Fruit fly (Drosophila melanogaster): ENCODE measurements around the gene GstD10.

DNA sequence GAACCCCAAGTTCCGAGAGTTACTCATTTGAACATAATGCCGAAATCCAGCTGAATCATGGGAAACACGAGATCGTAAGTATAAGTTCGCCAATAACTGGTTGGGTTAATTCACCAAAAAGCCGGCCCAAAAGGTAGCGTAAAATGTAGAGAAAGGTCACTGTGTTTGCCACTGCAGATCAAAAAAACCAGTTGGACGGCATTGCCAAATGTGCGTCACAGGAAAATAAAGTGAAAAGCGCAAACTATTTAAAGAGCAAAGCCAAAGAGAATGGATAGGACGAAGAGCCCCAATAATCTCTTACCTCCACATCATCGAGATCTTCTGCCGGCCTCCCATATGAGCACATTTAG, 5.1 kb upstream of the GstD10 start:
- TF ChIP-seq h (optimal IDR thresholded peaks at IDR 0.05) = no peak
- TF ChIP-seq ttk (optimal IDR thresholded peaks at IDR 0.05) = no peak
- no peak for TF ChIP-seq psq (optimal IDR thresholded peaks at IDR 0.05)
- TF ChIP-seq insv (optimal IDR thresholded peaks at IDR 0.05) = no peak
- TF ChIP-seq Myc (optimal IDR thresholded peaks at IDR 0.05) = no peak

Data from Kc167 (cell line).